Worm (Caenorhabditis elegans) whole organism, L1 larva: Measurements from ENCODE around the gene sri-38.
A peak's percentile ranks its signal among the peaks of the same experiment; 100 is the strongest.
"Not testable (repeated sequence)": the region's sequence is repeated elsewhere in the genome, so short reads cannot be mapped to it uniquely, and the experiment has no call there.

Experiments used
- F16B12.6 ChIP-seq: fragments of 150-350 bp; optimal IDR thresholded peaks from 2 replicates; lab custom pipeline; 2014; ENCODE audit warnings: missing biosample characterization, missing genetic modification characterization
- Y116A8C.19 ChIP-seq: sonication (generic microtip); optimal IDR thresholded peaks from 2 replicates; lab custom pipeline; 2016; ENCODE audit warnings: missing compliant biosample characterization, missing genetic modification characterization, borderline replicate concordance
- alr-1 ChIP-seq: fragments of 200-800 bp; sonication (Bioruptor generic); optimal IDR thresholded peaks from 2 replicates; lab custom pipeline; 2018; ENCODE audit warnings: borderline replicate concordance, mild to moderate bottlenecking, missing genetic modification characterization, missing compliant biosample characterization
- ceh-63 ChIP-seq: fragments of 200-800 bp; sonication (Bioruptor generic); optimal IDR thresholded peaks from 2 replicates; lab custom pipeline; 2018; ENCODE audit warnings: mild to moderate bottlenecking, missing genetic modification characterization, missing compliant biosample characterization
- ceh-8 ChIP-seq: fragments of 200-800 bp; sonication (Bioruptor generic); optimal IDR thresholded peaks from 2 replicates; lab custom pipeline; 2018; ENCODE audit warnings: mild to moderate bottlenecking, missing genetic modification characterization, moderate library complexity, missing compliant biosample characterization
- ceh-82 ChIP-seq, 3 experiments: fragments of 150-350 bp in 1 of 3; sonication (generic microtip) in 2 of 3; optimal IDR thresholded peaks; 2 replicates each; lab custom pipeline; 2014 to 2017; ENCODE audit warnings: missing biosample characterization in 3 of 3, missing genetic modification characterization in 3 of 3
- ceh-88 ChIP-seq: fragments of 200-800 bp; sonication (Bioruptor generic); IDR thresholded peaks from 2 replicates; pipeline ENCODE4 v1.3.6; 2022; ENCODE audit warnings: missing genetic modification characterization, missing compliant biosample characterization
- dpl-1 ChIP-seq, 3 experiments: fragments of 150-350 bp in 2 of 3; sonication (generic microtip) in 1 of 3; optimal IDR thresholded peaks; 2 replicates each; lab custom pipeline; 2014 to 2017; ENCODE audit warnings: missing biosample characterization in 3 of 3, missing genetic modification characterization in 3 of 3, missing genetic modification reagents in 3 of 3
- dsc-1 ChIP-seq: sonication (generic microtip); optimal IDR thresholded peaks from 2 replicates; lab custom pipeline; 2016; ENCODE audit warnings: mild to moderate bottlenecking, missing genetic modification characterization, missing compliant biosample characterization
- efl-1 ChIP-seq, 4 experiments: fragments of 150-350 bp; optimal IDR thresholded peaks in 3 of 4; peaks in 1 of 4; 1 replicate in 1 of 4; 2 replicates in 3 of 4; lab custom pipeline; 2014; ENCODE audit warnings: missing biosample characterization in 2 of 4, missing genetic modification characterization in 2 of 4, missing genetic modification reagents in 2 of 4
- fos-1 ChIP-seq: fragments of 150-350 bp; optimal IDR thresholded peaks from 2 replicates; lab custom pipeline; 2014; ENCODE audit warnings: missing biosample characterization, missing genetic modification characterization
- hlh-4 ChIP-seq: sonication (generic microtip); optimal IDR thresholded peaks from 2 replicates; lab custom pipeline; 2016; ENCODE audit warnings: mild to moderate bottlenecking, missing genetic modification characterization, missing compliant biosample characterization
- hpl-2 ChIP-seq: fragments of 150-350 bp; optimal IDR thresholded peaks from 2 replicates; lab custom pipeline; 2014; ENCODE audit warnings: missing biosample characterization, missing genetic modification reagents, missing genetic modification characterization
- lin-13 ChIP-seq: fragments of 150-350 bp; optimal IDR thresholded peaks from 2 replicates; lab custom pipeline; 2014; ENCODE audit warnings: missing biosample characterization, missing genetic modification reagents, missing genetic modification characterization
- lin-15B ChIP-seq: fragments of 150-350 bp; sonication (generic microtip); optimal IDR thresholded peaks from 3 replicates; lab custom pipeline; 2014; ENCODE audit warnings: missing biosample characterization, missing genetic modification characterization
- lin-35 ChIP-seq, 2 experiments: fragments of 150-350 bp; optimal IDR thresholded peaks; 2 replicates each; lab custom pipeline; 2014; ENCODE audit warnings: missing biosample characterization in 2 of 2, missing genetic modification characterization in 2 of 2, missing genetic modification reagents in 2 of 2
- lin-39 ChIP-seq: fragments of 150-350 bp; optimal IDR thresholded peaks from 2 replicates; lab custom pipeline; 2014; ENCODE audit warnings: missing biosample characterization, missing genetic modification reagents, missing genetic modification characterization
- mep-1 ChIP-seq: fragments of 150-350 bp; optimal IDR thresholded peaks from 2 replicates; lab custom pipeline; 2014; ENCODE audit warnings: missing biosample characterization, missing genetic modification characterization
- nhr-237 ChIP-seq: fragments of 150-350 bp; optimal IDR thresholded peaks from 2 replicates; lab custom pipeline; 2014; ENCODE audit warnings: missing biosample characterization, missing genetic modification characterization
- nhr-47 ChIP-seq: sonication (generic microtip); optimal IDR thresholded peaks from 2 replicates; lab custom pipeline; 2016; ENCODE audit warnings: mild to moderate bottlenecking, missing genetic modification characterization, moderate library complexity, missing compliant biosample characterization
- nhr-71 ChIP-seq: sonication (generic microtip); optimal IDR thresholded peaks from 2 replicates; lab custom pipeline; 2016; ENCODE audit warnings: mild to moderate bottlenecking, missing genetic modification characterization, moderate library complexity, missing compliant biosample characterization
- nhr-85 ChIP-seq: sonication (generic microtip); peaks from one replicate; lab custom pipeline; 2016; ENCODE audit warnings: missing genetic modification characterization, inconsistent platforms, missing compliant biosample characterization
- pag-3 ChIP-seq: sonication (generic microtip); optimal IDR thresholded peaks from 2 replicates; lab custom pipeline; 2017; ENCODE audit warnings: missing genetic modification characterization, mild to moderate bottlenecking, missing compliant biosample characterization, antibody characterized with exemption, borderline replicate concordance; ENCODE audit not compliant: insufficient read depth
- skn-1 ChIP-seq: fragments of 150-350 bp; optimal IDR thresholded peaks from 2 replicates; lab custom pipeline; 2014; ENCODE audit warnings: missing biosample characterization, missing genetic modification characterization
- sptf-1 ChIP-seq: fragments of 150-350 bp; optimal IDR thresholded peaks from 2 replicates; lab custom pipeline; 2014; ENCODE audit warnings: missing biosample characterization, missing genetic modification characterization
- tbx-2 ChIP-seq: sonication (generic microtip); optimal IDR thresholded peaks from 2 replicates; lab custom pipeline; 2016; ENCODE audit warnings: missing genetic modification characterization, missing compliant biosample characterization
- tlp-1 ChIP-seq: fragments of 150-350 bp; optimal IDR thresholded peaks from 2 replicates; lab custom pipeline; 2014; ENCODE audit warnings: missing biosample characterization, missing genetic modification characterization
- unc-30 ChIP-seq: sonication (generic microtip); optimal IDR thresholded peaks from 2 replicates; lab custom pipeline; 2017; ENCODE audit warnings: missing biosample characterization, missing genetic modification characterization
- unc-86 ChIP-seq: sonication (generic microtip); optimal IDR thresholded peaks from 2 replicates; lab custom pipeline; 2016; ENCODE audit warnings: missing genetic modification characterization, missing compliant biosample characterization
- ztf-11 ChIP-seq, 2 experiments: sonication (generic microtip); optimal IDR thresholded peaks; 2 replicates each; lab custom pipeline; 2016 to 2017; ENCODE audit warnings: missing genetic modification characterization in 2 of 2, missing biosample characterization in 1 of 2, missing compliant biosample characterization in 1 of 2

Gene sri-38

DNA sequence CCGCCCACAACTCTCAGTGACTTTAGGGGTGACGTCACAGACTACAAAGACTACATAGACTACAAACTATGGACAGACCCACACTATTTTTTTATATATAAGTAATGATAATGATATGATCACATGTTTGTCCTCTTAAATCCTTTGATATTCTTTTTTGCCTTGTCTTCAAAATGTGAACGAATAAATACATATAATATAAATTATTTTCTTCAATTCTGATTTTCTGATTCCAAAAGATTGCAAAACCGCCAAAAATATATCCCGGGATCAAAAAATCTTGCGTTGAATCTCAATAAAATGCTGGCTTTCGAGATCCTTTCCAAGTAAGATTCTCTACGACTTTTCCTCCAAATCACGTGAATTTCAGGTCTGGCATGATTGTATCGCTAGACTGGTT, 10.5 kb upstream of the sri-38 start, which contains the start of gene F33H12.1:
Gene F33H12.1, plus strand, starts transcription at position 301 of the 400 bp plus-strand sequence.
- TF ChIP-seq fos-1 (tag; lab: Kevin White, UChicago); skn-1; ztf-11 (tag; optimal IDR thresholded peaks at IDR 0.05; lab: Kevin White, UChicago): not testable (repeated sequence)
- TF ChIP-seq, all 84 proteins: peak for 0; not testable (repeated sequence) for 84

DNA sequence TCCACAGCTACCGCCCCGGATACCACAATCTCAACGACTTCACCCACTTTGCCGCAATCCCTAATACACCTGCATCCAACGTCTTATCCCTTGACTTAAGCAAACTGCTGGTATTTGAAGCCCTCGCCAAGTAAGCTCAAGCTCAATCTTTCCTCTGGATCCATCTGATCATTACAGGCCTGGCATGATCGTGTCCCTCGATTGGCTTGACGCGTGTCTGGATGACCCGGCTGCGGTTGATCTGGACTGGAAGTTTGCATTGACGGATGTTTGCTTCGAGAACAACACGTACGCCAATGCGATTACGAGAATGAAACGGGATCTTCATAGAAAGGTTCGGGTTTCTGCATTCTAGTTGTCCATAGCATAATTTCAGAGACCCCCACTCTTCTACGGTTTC, 9.7 kb upstream of the sri-38 start:
- TF ChIP-seq Y116A8C.19 (tag; lab: Kevin White, UChicago) (no peak), lin-39 (tag; lab: Kevin White, UChicago) (no peak), hlh-4 (no peak), ceh-82 (tag; optimal IDR thresholded peaks at IDR 0.05; lab: Kevin White, UChicago) (no peak), lin-35 (GFP tag; optimal IDR thresholded peaks at IDR 0.05; lab: Kevin White, UChicago) (no peak), unc-86 (no peak), dpl-1 (GFP tag; optimal IDR thresholded peaks at IDR 0.05; lab: Kevin White, UChicago) (no peak), lin-15B (tag; lab: Kevin White, UChicago) (no peak), dsc-1 (tag; lab: Kevin White, UChicago) (no peak), nhr-71 (tag; lab: Kevin White, UChicago) (no peak), lin-13 (no peak), alr-1 (tag; lab: Kevin White, UChicago) (no peak)

DNA sequence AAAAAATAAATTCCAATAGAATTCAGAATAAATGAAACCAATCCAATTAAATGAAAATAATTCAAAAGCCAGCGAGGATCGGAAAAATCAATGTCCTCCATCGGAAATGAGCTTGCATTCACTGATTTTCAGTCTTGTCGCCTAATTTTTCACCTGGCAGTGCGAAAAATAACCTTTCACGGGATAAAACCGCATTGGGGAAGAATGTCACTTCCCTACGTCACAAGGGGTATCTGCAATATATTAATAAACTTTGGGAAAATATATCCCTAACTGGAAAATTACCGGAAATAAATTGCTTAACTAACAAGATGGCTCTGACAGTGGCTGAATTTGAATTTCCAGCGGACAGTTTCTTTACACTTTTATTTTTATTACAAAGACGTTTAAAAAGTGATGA, 5.3 kb upstream of the sri-38 start, which contains the start of gene sri-77:
Gene sri-77, minus strand, starts transcription at position 101 of the 400 bp plus-strand sequence.
- no peak for TF ChIP-seq ceh-63 (GFP tag; lab: Kevin White, UChicago)
- TF ChIP-seq lin-39 (tag; lab: Kevin White, UChicago), result no peak
- TF ChIP-seq sptf-1, result no peak
- TF ChIP-seq efl-1 (optimal IDR thresholded peaks at IDR 0.05; lab: Kevin White, UChicago), result no peak
- peak in 1 of 2 experiments; percentile 8 for TF ChIP-seq efl-1 (GFP tag; optimal IDR thresholded peaks at IDR 0.05 in 1 of 2; lab: Kevin White, UChicago)
- TF ChIP-seq, all 84 proteins: peak for 1

DNA sequence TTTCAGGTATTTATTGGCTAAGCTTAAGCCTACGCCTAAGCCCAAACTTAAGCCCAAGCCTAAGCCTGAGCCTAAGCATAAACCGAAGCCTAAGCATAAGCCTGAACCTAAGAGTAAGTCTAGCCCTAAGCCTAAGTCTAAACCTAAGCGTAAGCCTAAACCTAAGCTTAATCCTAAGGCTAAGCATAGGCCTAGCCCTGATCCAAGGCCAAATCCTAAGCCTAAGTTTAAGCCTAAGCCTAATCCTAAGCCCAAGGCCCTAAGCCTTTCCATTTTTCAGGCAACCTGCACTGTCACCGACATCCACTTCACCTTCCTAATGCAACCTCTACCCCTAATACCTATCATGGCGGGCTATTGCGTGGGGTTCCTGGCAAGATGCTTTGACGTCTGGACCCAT, 347 bp downstream of the sri-38 start:
- TF ChIP-seq unc-30, result no peak
- no peak for TF ChIP-seq pag-3 (tag; lab: Kevin White, UChicago)
- TF ChIP-seq lin-35 (GFP tag; optimal IDR thresholded peaks at IDR 0.05; lab: Kevin White, UChicago), result no peak
- no peak for TF ChIP-seq tlp-1 (tag; lab: Kevin White, UChicago)
- no peak for TF ChIP-seq nhr-237
- TF ChIP-seq nhr-85 (tag; lab: Kevin White, UChicago), result no peak
- no peak for TF ChIP-seq efl-1 (optimal IDR thresholded peaks at IDR 0.05; lab: Kevin White, UChicago)
- no peak for TF ChIP-seq efl-1 (GFP tag; optimal IDR thresholded peaks at IDR 0.05 in 1 of 2; lab: Kevin White, UChicago)
- TF ChIP-seq ceh-8 (GFP tag; lab: Kevin White, UChicago), result no peak
- TF ChIP-seq dsc-1 (tag; lab: Kevin White, UChicago), result no peak
- no peak for TF ChIP-seq F16B12.6
- TF ChIP-seq, all 84 proteins: peak for 0

DNA sequence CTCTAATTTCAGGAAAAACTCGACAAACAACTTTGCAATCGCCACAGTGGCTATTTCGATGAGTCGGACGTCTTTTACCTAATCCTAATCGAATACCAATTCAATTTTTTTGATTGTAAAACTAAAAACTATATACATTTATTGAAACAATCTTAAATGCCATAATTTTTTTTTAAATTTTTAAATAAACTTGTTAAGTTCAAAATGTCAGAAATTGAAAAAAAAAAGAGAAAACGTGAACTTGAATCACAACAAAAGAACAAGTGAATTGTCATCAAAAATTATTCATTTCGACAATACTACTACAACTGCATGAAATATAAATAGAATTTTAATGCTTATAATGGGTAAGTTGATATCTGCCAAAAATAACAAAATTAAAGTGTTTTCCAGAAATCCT, 1.6 kb downstream of the sri-38 start, which contains the start of gene D2062.13:
Gene D2062.13, plus strand, starts transcription at position 301 of the 400 bp plus-strand sequence.
- TF ChIP-seq mep-1; nhr-47 (tag; lab: Kevin White, UChicago); tbx-2 (tag; lab: Kevin White, UChicago): not testable (repeated sequence)

DNA sequence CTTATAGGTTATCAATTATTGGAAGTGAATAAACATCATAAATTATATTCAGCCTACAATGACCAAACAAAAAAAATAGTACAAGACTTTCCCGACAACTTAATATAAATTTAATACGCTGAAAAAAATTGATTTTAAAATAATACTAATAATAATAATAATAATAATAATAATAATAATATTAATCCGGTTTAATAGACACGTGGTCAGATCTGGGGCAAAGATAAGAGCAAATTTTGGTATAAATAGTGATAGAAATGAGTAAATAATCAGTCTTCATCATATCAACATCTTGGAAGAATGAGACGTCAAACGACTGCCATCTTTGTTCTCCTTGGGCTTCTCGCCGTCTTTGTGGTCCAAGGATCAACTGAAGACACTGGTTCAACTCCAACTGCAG, 6.0 kb downstream of the sri-38 start, which contains the start of gene msrp-5:
Gene msrp-5, plus strand, starts transcription at position 301 of the 400 bp plus-strand sequence.
- TF ChIP-seq dsc-1 (tag; lab: Kevin White, UChicago); hpl-2; ceh-88 (GFP tag; lab: Robert Waterston, UW): not testable (repeated sequence)
- TF ChIP-seq, all 84 proteins: peak for 0; not testable (repeated sequence) for 84
